ENCODE assay signal across 2 fruit fly cellular contexts in the genomic region with DNA sequence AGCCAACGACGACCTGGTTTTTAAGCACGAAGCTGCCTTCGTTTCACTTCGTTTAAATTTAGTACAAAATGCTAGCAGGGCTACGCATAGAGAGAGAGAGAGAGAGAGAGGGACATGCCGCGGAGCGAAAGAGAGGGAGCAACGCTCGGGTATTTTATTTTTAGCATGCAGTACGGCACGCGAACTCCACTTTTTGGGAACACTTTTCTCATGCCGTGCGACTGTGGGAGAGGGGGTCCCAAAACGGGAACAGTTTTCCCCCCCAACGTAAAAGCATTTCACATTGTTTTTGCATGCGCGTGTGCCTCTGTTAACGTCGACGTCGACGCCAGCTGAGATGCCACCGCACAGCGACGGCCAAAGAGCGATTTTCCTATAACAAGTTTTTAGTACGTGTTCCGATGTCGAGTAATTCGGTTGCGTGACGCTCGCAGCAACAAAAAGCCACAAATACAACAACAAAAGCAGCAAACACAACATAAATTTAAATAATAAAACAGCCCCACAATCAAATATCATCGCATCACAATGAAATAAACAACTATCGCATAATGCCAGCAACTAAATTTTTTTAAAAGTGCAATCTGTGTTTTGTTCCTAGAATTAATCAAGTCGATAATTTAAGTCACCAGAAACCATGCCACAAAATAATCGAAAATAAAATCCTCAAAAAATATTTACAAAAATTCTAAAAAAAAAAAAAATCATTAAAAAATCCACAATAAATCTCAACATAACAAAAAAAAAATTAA.
TF ChIP-seq lines count a peak whose summit lies in the region.

No protein-coding gene starts in this region.

TF ChIP-seq in whole organism, embryonic, 481 proteins besides CTCF, POLR2A, EP300 and RAD21 (continued from another document and continues in another):
- TF ChIP-seq Dref (GFP tag; IDR thresholded peaks at IDR 0.05; lab: Robert Waterston, UW) (no peak), ro (GFP tag; IDR thresholded peaks at IDR 0.05; lab: Robert Waterston, UW) (no peak), unc-4 (GFP tag; IDR thresholded peaks at IDR 0.05; lab: Robert Waterston, UW; ENCODE audit: partially characterized antibody) (no peak), rib (GFP tag; IDR thresholded peaks at IDR 0.05; lab: Robert Waterston, UW) (0 out of 2 replicates have a peak, but pooled peaks have one; percentile 39), gfzf (GFP tag; optimal IDR thresholded peaks at IDR 0.05; lab: Kevin White, UChicago) (no peak), Nf-YC (tag; optimal IDR thresholded peaks at IDR 0.05; lab: Kevin White, UChicago) (peak; percentile 9), Dll (GFP tag; IDR thresholded peaks at IDR 0.05; lab: Robert Waterston, UW; ENCODE audit: partially characterized antibody) (no peak), CG4854 (GFP tag; optimal IDR thresholded peaks at IDR 0.05; lab: Kevin White, UChicago) (no peak), CG31224 (GFP tag; IDR thresholded peaks at IDR 0.05; lab: Robert Waterston, UW) (no peak), Jarid2 (GFP tag; optimal IDR thresholded peaks at IDR 0.05; lab: Kevin White, UChicago) (peak; percentile 90), Hr39 (optimal IDR thresholded peaks at IDR 0.05; lab: Kevin White, UChicago) (no peak), Neu2 (GFP tag; optimal IDR thresholded peaks at IDR 0.05; lab: Kevin White, UChicago; ENCODE audit: borderline replicate concordance) (no peak), otp (GFP tag; IDR thresholded peaks at IDR 0.05; lab: Robert Waterston, UW) (no peak), zen2 (GFP tag; IDR thresholded peaks at IDR 0.05; lab: Robert Waterston, UW; ENCODE audit: partially characterized antibody) (no peak), CG5180 (GFP tag; optimal IDR thresholded peaks at IDR 0.05; lab: Kevin White, UChicago) (peak; percentile 56), CG16779 (GFP tag; IDR thresholded peaks at IDR 0.05; lab: Robert Waterston, UW) (no peak), HLHmδ (GFP tag; optimal IDR thresholded peaks at IDR 0.05; lab: Kevin White, UChicago) (peak; percentile 47), gcm2 (GFP tag; optimal IDR thresholded peaks at IDR 0.05; lab: Kevin White, UChicago) (no peak), odd (GFP tag; optimal IDR thresholded peaks at IDR 0.05; lab: Kevin White, UChicago) (no peak), CG12769 (tag; optimal IDR thresholded peaks at IDR 0.05; lab: Kevin White, UChicago) (peak; percentile 96), gce (GFP tag; IDR thresholded peaks at IDR 0.05; lab: Robert Waterston, UW) (no peak), CG6654 (GFP tag; optimal IDR thresholded peaks at IDR 0.05; lab: Kevin White, UChicago) (no peak), CG11456 (GFP tag; IDR thresholded peaks at IDR 0.05; lab: Robert Waterston, UW) (no peak), CG6854 (GFP tag; optimal IDR thresholded peaks at IDR 0.05; lab: Kevin White, UChicago) (peak; percentile 56), chm (GFP tag; IDR thresholded peaks at IDR 0.05; lab: Robert Waterston, UW) (0 out of 2 replicates have a peak, but pooled peaks have one; percentile 26), Spps (tag; optimal IDR thresholded peaks at IDR 0.05; lab: Kevin White, UChicago) (no peak), scrt (GFP tag; optimal IDR thresholded peaks at IDR 0.05; lab: Kevin White, UChicago) (no peak), Adf1 (GFP tag; IDR thresholded peaks at IDR 0.05; lab: Robert Waterston, UW) (peak; percentile 94), phol (tag; optimal IDR thresholded peaks at IDR 0.05; lab: Kevin White, UChicago) (no peak), E2f2 (GFP tag; IDR thresholded peaks at IDR 0.05; lab: Robert Waterston, UW) (0 out of 2 replicates have a peak, but pooled peaks have one; percentile 9), kah (GFP tag; optimal IDR thresholded peaks at IDR 0.05; lab: Kevin White, UChicago) (no peak), gro (GFP tag; optimal IDR thresholded peaks at IDR 0.05; lab: Kevin White, UChicago) (no peak), sna (GFP tag; IDR thresholded peaks at IDR 0.05; lab: Robert Waterston, UW; ENCODE audit: partially characterized antibody) (0 out of 2 replicates have a peak, but pooled peaks have one; percentile 20), Bgb (GFP tag; IDR thresholded peaks at IDR 0.05; lab: Robert Waterston, UW; ENCODE audit: partially characterized antibody) (peak; percentile 32; the same call in 1 of the 2 replicates), ase (GFP tag; IDR thresholded peaks at IDR 0.05; lab: Robert Waterston, UW) (no peak), grau (tag; optimal IDR thresholded peaks at IDR 0.05; lab: Kevin White, UChicago) (no peak), Aef1 (GFP tag; IDR thresholded peaks at IDR 0.05; lab: Robert Waterston, UW) (peak; percentile 22; the same call in 1 of the 3 replicates), amos (GFP tag; IDR thresholded peaks at IDR 0.05; lab: Robert Waterston, UW; ENCODE audit: partially characterized antibody) (no peak; the same call in 1 of the 2 replicates), CG1832 (GFP tag; optimal IDR thresholded peaks at IDR 0.05; lab: Kevin White, UChicago) (peak; percentile 60), tap (tag; optimal IDR thresholded peaks at IDR 0.05; lab: Kevin White, UChicago) (no peak), CG17359 (tag; optimal IDR thresholded peaks at IDR 0.05; lab: Kevin White, UChicago) (peak; percentile 8), fd3F (GFP tag; optimal IDR thresholded peaks at IDR 0.05; lab: Kevin White, UChicago) (no peak), HmgZ (tag; optimal IDR thresholded peaks at IDR 0.05; lab: Kevin White, UChicago) (no peak), CG4360 (GFP tag; IDR thresholded peaks at IDR 0.05; lab: Robert Waterston, UW) (peak; percentile 73), ewg (GFP tag; optimal IDR thresholded peaks at IDR 0.05; lab: Kevin White, UChicago) (peak; percentile 1), nerfin-1 (tag; optimal IDR thresholded peaks at IDR 0.05; lab: Kevin White, UChicago) (no peak), Lhr (GFP tag; optimal IDR thresholded peaks at IDR 0.05; lab: Kevin White, UChicago) (no peak), zf30C (GFP tag; optimal IDR thresholded peaks at IDR 0.05; lab: Kevin White, UChicago) (no peak), CG34376 (GFP tag; optimal IDR thresholded peaks at IDR 0.05; lab: Kevin White, UChicago) (no peak), CG9932 (GFP tag; IDR thresholded peaks at IDR 0.05; lab: Robert Waterston, UW) (no peak), CG12299 (tag; optimal IDR thresholded peaks at IDR 0.05; lab: Kevin White, UChicago) (no peak), wor (GFP tag; IDR thresholded peaks at IDR 0.05; lab: Robert Waterston, UW) (no peak), pnt (GFP tag; optimal IDR thresholded peaks at IDR 0.05; lab: Kevin White, UChicago) (no peak), GATAe (GFP tag; conservative IDR thresholded peaks at IDR 0.05; lab: Robert Waterston, UW) (no peak), CG42726 (GFP tag; IDR thresholded peaks at IDR 0.05; lab: Robert Waterston, UW; ENCODE audit: partially characterized antibody) (0 out of 2 replicates have a peak, but pooled peaks have one; percentile 25), kni (GFP tag; optimal IDR thresholded peaks at IDR 0.05; lab: Kevin White, UChicago) (peak; percentile 60), CG17568 (GFP tag; optimal IDR thresholded peaks at IDR 0.05; lab: Kevin White, UChicago) (no peak), CG6254 (GFP tag; optimal IDR thresholded peaks at IDR 0.05; lab: Kevin White, UChicago) (peak; percentile 1), vvl (GFP tag; IDR thresholded peaks at IDR 0.05; lab: Robert Waterston, UW) (peak; percentile 75)

TF ChIP-seq in whole organism, prepupa, 60 proteins besides CTCF, POLR2A, EP300 and RAD21 (continued from another document):
- TF ChIP-seq CG11294 (GFP tag; IDR thresholded peaks at IDR 0.05; lab: Robert Waterston, UW) (no peak), dsx (GFP tag; optimal IDR thresholded peaks at IDR 0.05; lab: Kevin White, UChicago; ENCODE audit: poor library complexity, severe bottlenecking) (peak; percentile 22), svp (GFP tag; lab: Kevin White, UChicago) (no peak), Hr4 (GFP tag; optimal IDR thresholded peaks at IDR 0.05; lab: Kevin White, UChicago) (no peak), Sox15 (GFP tag; optimal IDR thresholded peaks at IDR 0.05; lab: Kevin White, UChicago) (no peak), CG8319 (GFP tag; optimal IDR thresholded peaks at IDR 0.05; lab: Kevin White, UChicago) (no peak), CG1621 (tag; optimal IDR thresholded peaks at IDR 0.05; lab: Kevin White, UChicago) (no peak), CG6276 (GFP tag; optimal IDR thresholded peaks at IDR 0.05; lab: Kevin White, UChicago) (no peak), Ets21C (GFP tag; optimal IDR thresholded peaks at IDR 0.05; lab: Kevin White, UChicago) (no peak), salr (GFP tag; optimal IDR thresholded peaks at IDR 0.05; lab: Kevin White, UChicago) (no peak), esn (GFP tag; optimal IDR thresholded peaks at IDR 0.05; lab: Kevin White, UChicago) (no peak), CG8632 (GFP tag; optimal IDR thresholded peaks at IDR 0.05; lab: Kevin White, UChicago) (no peak), Sox14 (GFP tag; optimal IDR thresholded peaks at IDR 0.05; lab: Kevin White, UChicago) (no peak), CG11762 (GFP tag; optimal IDR thresholded peaks at IDR 0.05; lab: Kevin White, UChicago; ENCODE audit: insufficient read depth) (no peak), Lpt (GFP tag; optimal IDR thresholded peaks at IDR 0.05; lab: Kevin White, UChicago) (no peak)
